Worm (Caenorhabditis elegans): Measurements from ENCODE around the gene K01D12.7.
A peak's percentile ranks its signal among the peaks of the same experiment; 100 is the strongest.

K01D12.7 gene

ce11 chrV:12352881-12353280 is 48.4 kb downstream of the K01D12.7 start:
- peak; percentile 11 for TF ChIP-seq hlh-11 (tag; optimal IDR thresholded peaks at IDR 0.05)
- TF ChIP-seq ama-1 (optimal IDR thresholded peaks at IDR 0.05), result peak; percentile 55
- no peak for TF ChIP-seq F49E8.2 (tag; optimal IDR thresholded peaks at IDR 0.05; ENCODE audit: borderline replicate concordance)

DNA sequence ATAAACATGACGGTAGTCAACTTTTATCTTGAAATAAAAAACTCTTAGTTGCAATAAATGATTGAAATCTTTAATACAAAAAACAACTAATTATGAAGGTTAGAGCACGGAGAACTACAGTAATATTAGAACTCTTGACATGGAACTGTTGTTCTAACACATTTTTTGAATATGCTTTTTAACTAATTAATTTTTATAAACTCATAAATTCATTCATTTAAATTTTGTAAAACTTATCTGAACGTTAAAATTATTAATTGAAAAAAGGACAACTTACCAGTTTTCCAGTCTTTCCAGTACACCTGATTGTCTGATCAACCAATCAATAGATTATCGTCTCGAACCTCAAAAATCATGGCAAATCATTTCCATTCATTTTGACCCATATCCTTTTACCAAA is 48.8 kb downstream of the K01D12.7 start, which contains the start of gene sqt-3:
Gene sqt-3, plus strand, starts transcription at position 301 of the 400 bp plus-strand sequence.
- TF ChIP-seq spr-3 (GFP tag; optimal IDR thresholded peaks at IDR 0.05), result no peak
- TF ChIP-seq ztf-11 (tag; optimal IDR thresholded peaks at IDR 0.05), result no peak
- TF ChIP-seq snpc-4 (tag; optimal IDR thresholded peaks at IDR 0.05), result no peak
- no peak for TF ChIP-seq F49E8.2 (tag; optimal IDR thresholded peaks at IDR 0.05; ENCODE audit: borderline replicate concordance)
- no peak for TF ChIP-seq ZK546.5 (tag; optimal IDR thresholded peaks at IDR 0.05)
- no peak for TF ChIP-seq daf-19 (GFP tag; conservative IDR thresholded peaks at IDR 0.05)
- TF ChIP-seq aha-1 (tag), result no peak
- no peak for TF ChIP-seq vab-7 (GFP tag; IDR thresholded peaks at IDR 0.05)
- no peak for TF ChIP-seq ceh-32 (tag; optimal IDR thresholded peaks at IDR 0.05; ENCODE audit: poor library complexity)
- no peak for TF ChIP-seq madf-9 (GFP tag; conservative IDR thresholded peaks at IDR 0.05)
- TF ChIP-seq Y5F2A.4 (GFP tag; optimal IDR thresholded peaks at IDR 0.05), result no peak
- no peak for TF ChIP-seq Y75B8A.6 (GFP tag; IDR thresholded peaks at IDR 0.05)
- no peak for TF ChIP-seq lin-15B (tag; optimal IDR thresholded peaks at IDR 0.05)
- TF ChIP-seq gei-8 (GFP tag; optimal IDR thresholded peaks at IDR 0.05), result no peak
- no peak for TF ChIP-seq lir-3 (tag; optimal IDR thresholded peaks at IDR 0.05)
- no peak for TF ChIP-seq D1046.2 (GFP tag; IDR thresholded peaks at IDR 0.05)

DNA sequence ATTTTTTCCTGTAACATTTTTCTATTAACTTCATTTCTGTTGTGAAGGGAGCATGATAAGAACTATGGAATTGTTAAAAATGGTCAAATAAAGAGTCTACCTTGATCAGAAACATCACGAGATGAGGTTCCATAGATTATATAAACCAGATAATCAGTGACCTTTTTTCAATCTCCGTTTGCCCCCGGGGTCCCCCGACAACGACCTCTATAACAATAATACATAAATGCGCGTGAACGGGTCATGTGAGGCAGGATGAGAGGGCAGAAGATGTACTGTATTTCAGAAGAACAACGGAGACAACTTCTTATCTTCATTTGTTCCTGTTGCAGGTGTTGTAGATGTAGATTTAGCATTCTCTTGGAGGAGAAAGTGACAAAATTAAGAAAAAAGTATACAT is 49.4 kb downstream of the K01D12.7 start:
- TF ChIP-seq hlh-30 (tag; optimal IDR thresholded peaks at IDR 0.05; ENCODE audit: insufficient read depth) (peak; percentile 63), aha-1 (tag) (no peak), mdl-1 (tag; optimal IDR thresholded peaks at IDR 0.05) (no peak), F10B5.3 (tag; optimal IDR thresholded peaks at IDR 0.05) (no peak), ctbp-1 (GFP tag; IDR thresholded peaks at IDR 0.05) (no peak), nhr-6 (tag; optimal IDR thresholded peaks at IDR 0.05) (no peak), ztf-7 (tag; optimal IDR thresholded peaks at IDR 0.05) (no peak), pqm-1 (tag; optimal IDR thresholded peaks at IDR 0.05) (no peak), F49E8.2 (tag; optimal IDR thresholded peaks at IDR 0.05; ENCODE audit: borderline replicate concordance) (no peak), hlh-11 (tag; optimal IDR thresholded peaks at IDR 0.05) (peak; percentile 14), arid-1 (GFP tag; conservative IDR thresholded peaks at IDR 0.05) (no peak), spr-3 (GFP tag; optimal IDR thresholded peaks at IDR 0.05) (no peak)
